Worm (Caenorhabditis elegans): Measurements from ENCODE around the gene W02H3.3.

- no peak for TF ChIP-seq mep-1 (tag; optimal IDR thresholded peaks at IDR 0.05)
- no peak for TF ChIP-seq nhr-28 (tag; optimal IDR thresholded peaks at IDR 0.05)
- TF ChIP-seq elt-3 (tag; optimal IDR thresholded peaks at IDR 0.05), result no peak
- TF ChIP-seq sptf-1 (tag; optimal IDR thresholded peaks at IDR 0.05), result no peak
- no peak for TF ChIP-seq snpc-4 (tag; optimal IDR thresholded peaks at IDR 0.05)
- no peak for TF ChIP-seq ceh-43 (GFP tag; optimal IDR thresholded peaks at IDR 0.05)
- TF ChIP-seq unc-62 (GFP tag; optimal IDR thresholded peaks at IDR 0.05), result no peak
Measured at ce11 chrX:11085162-11085561, 12.8 kb downstream of the W02H3.3 start, which contains the start of gene W04G3.7.
